Worm (Caenorhabditis elegans) whole organism, L1 larva: ENCODE results near the gene Y66D12A.10.

Source experiments
- C16A3.4 ChIP-seq: fragments of 150-350 bp; optimal IDR thresholded peaks from 2 replicates; lab custom pipeline; 2014; ENCODE audit warnings: missing biosample characterization, missing genetic modification characterization
- C34B4.2 ChIP-seq: sonication (generic microtip); optimal IDR thresholded peaks from 2 replicates; lab custom pipeline; 2017; ENCODE audit warnings: mild to moderate bottlenecking, missing genetic modification characterization, missing compliant biosample characterization
- aly-2 ChIP-seq: fragments of 150-350 bp; optimal IDR thresholded peaks from 2 replicates; lab custom pipeline; 2014; ENCODE audit warnings: missing biosample characterization, missing genetic modification characterization
- blmp-1 ChIP-seq: fragments of 150-350 bp; optimal IDR thresholded peaks from 2 replicates; lab custom pipeline; 2014; ENCODE audit warnings: missing biosample characterization, missing genetic modification characterization
- ceh-63 ChIP-seq: fragments of 200-800 bp; sonication (Bioruptor generic); optimal IDR thresholded peaks from 2 replicates; lab custom pipeline; 2018; ENCODE audit warnings: mild to moderate bottlenecking, missing genetic modification characterization, missing compliant biosample characterization
- ceh-8 ChIP-seq: fragments of 200-800 bp; sonication (Bioruptor generic); optimal IDR thresholded peaks from 2 replicates; lab custom pipeline; 2018; ENCODE audit warnings: mild to moderate bottlenecking, missing genetic modification characterization, moderate library complexity, missing compliant biosample characterization
- ceh-88 ChIP-seq: fragments of 200-800 bp; sonication (Bioruptor generic); IDR thresholded peaks from 2 replicates; pipeline ENCODE4 v1.3.6; 2022; ENCODE audit warnings: missing genetic modification characterization, missing compliant biosample characterization
- ceh-90 ChIP-seq: sonication (generic microtip); optimal IDR thresholded peaks from 2 replicates; lab custom pipeline; 2016; ENCODE audit warnings: missing genetic modification characterization, missing compliant biosample characterization
- efl-1 ChIP-seq, 4 experiments: fragments of 150-350 bp; optimal IDR thresholded peaks in 3 of 4; peaks in 1 of 4; 1 replicate in 1 of 4; 2 replicates in 3 of 4; lab custom pipeline; 2014; ENCODE audit warnings: missing biosample characterization in 2 of 4, missing genetic modification characterization in 2 of 4, missing genetic modification reagents in 2 of 4
- egl-27 ChIP-seq, 2 experiments: fragments of 150-350 bp in 1 of 2; sonication (generic microtip); optimal IDR thresholded peaks; 3 replicates each; lab custom pipeline; 2017 to 2018; ENCODE audit warnings: missing biosample characterization in 2 of 2, missing genetic modification characterization in 2 of 2, missing genetic modification reagents in 2 of 2
- fkh-4 ChIP-seq: sonication (generic microtip); optimal IDR thresholded peaks from 2 replicates; lab custom pipeline; 2016; ENCODE audit warnings: missing compliant biosample characterization, missing genetic modification characterization, borderline replicate concordance
- fkh-8 ChIP-seq: sonication (generic microtip); optimal IDR thresholded peaks from 2 replicates; lab custom pipeline; 2016; ENCODE audit warnings: mild to moderate bottlenecking, missing genetic modification characterization, missing compliant biosample characterization
- fos-1 ChIP-seq: fragments of 150-350 bp; optimal IDR thresholded peaks from 2 replicates; lab custom pipeline; 2014; ENCODE audit warnings: missing biosample characterization, missing genetic modification characterization
- hpl-2 ChIP-seq: fragments of 150-350 bp; optimal IDR thresholded peaks from 2 replicates; lab custom pipeline; 2014; ENCODE audit warnings: missing biosample characterization, missing genetic modification reagents, missing genetic modification characterization
- lin-39 ChIP-seq: fragments of 150-350 bp; optimal IDR thresholded peaks from 2 replicates; lab custom pipeline; 2014; ENCODE audit warnings: missing biosample characterization, missing genetic modification reagents, missing genetic modification characterization
- lir-3 ChIP-seq: sonication (generic microtip); optimal IDR thresholded peaks from 2 replicates; lab custom pipeline; 2016; ENCODE audit warnings: mild to moderate bottlenecking, missing genetic modification characterization, moderate library complexity, missing compliant biosample characterization; ENCODE audit not compliant: poor library complexity
- mab-9 ChIP-seq: fragments of 200-800 bp; sonication (Bioruptor generic); IDR thresholded peaks from 2 replicates; pipeline ENCODE4 v1.3.6; 2022; ENCODE audit warnings: missing genetic modification reagents, missing genetic modification characterization, missing compliant biosample characterization
- mdl-1 ChIP-seq, 2 experiments: fragments of 150-350 bp; optimal IDR thresholded peaks; 2 replicates each; lab custom pipeline; 2014 to 2017; ENCODE audit warnings: missing biosample characterization in 2 of 2, missing genetic modification characterization in 2 of 2, inconsistent platforms in 1 of 2
- mef-2 ChIP-seq: fragments of 150-350 bp; optimal IDR thresholded peaks from 2 replicates; lab custom pipeline; 2014; ENCODE audit warnings: missing biosample characterization, missing genetic modification characterization
- mep-1 ChIP-seq: fragments of 150-350 bp; optimal IDR thresholded peaks from 2 replicates; lab custom pipeline; 2014; ENCODE audit warnings: missing biosample characterization, missing genetic modification characterization
- nhr-11 ChIP-seq: fragments of 150-350 bp; optimal IDR thresholded peaks from 2 replicates; lab custom pipeline; 2014; ENCODE audit warnings: missing biosample characterization, missing genetic modification characterization
- nhr-20 ChIP-seq: sonication (generic microtip); optimal IDR thresholded peaks from 2 replicates; lab custom pipeline; 2016; ENCODE audit warnings: mild to moderate bottlenecking, missing genetic modification characterization, missing compliant biosample characterization
- nhr-28 ChIP-seq: fragments of 150-350 bp; optimal IDR thresholded peaks from 2 replicates; lab custom pipeline; 2014; ENCODE audit warnings: missing biosample characterization, missing genetic modification characterization
- nhr-71 ChIP-seq: sonication (generic microtip); optimal IDR thresholded peaks from 2 replicates; lab custom pipeline; 2016; ENCODE audit warnings: mild to moderate bottlenecking, missing genetic modification characterization, moderate library complexity, missing compliant biosample characterization
- nhr-76 ChIP-seq: sonication (generic microtip); optimal IDR thresholded peaks from 2 replicates; lab custom pipeline; 2017; ENCODE audit warnings: missing biosample characterization, missing genetic modification characterization
- nhr-85 ChIP-seq: sonication (generic microtip); peaks from one replicate; lab custom pipeline; 2016; ENCODE audit warnings: missing genetic modification characterization, inconsistent platforms, missing compliant biosample characterization
- nhr-90 ChIP-seq: sonication (generic microtip); optimal IDR thresholded peaks from 2 replicates; lab custom pipeline; 2016; ENCODE audit warnings: mild to moderate bottlenecking, missing genetic modification characterization, missing compliant biosample characterization; ENCODE audit not compliant: poor library complexity
- pax-3 ChIP-seq: fragments of 200-800 bp; sonication (Bioruptor generic); optimal IDR thresholded peaks from 2 replicates; lab custom pipeline; 2018; ENCODE audit warnings: mild to moderate bottlenecking, missing genetic modification characterization, moderate library complexity, missing compliant biosample characterization
- snpc-4 ChIP-seq: fragments of 150-350 bp; optimal IDR thresholded peaks from 2 replicates; lab custom pipeline; 2014; ENCODE audit warnings: missing biosample characterization, missing genetic modification characterization
- snu-23 ChIP-seq: sonication (generic microtip); optimal IDR thresholded peaks from 2 replicates; lab custom pipeline; 2016; ENCODE audit warnings: missing genetic modification characterization, missing compliant biosample characterization
- sup-37 ChIP-seq: fragments of 200-800 bp; sonication (Bioruptor generic); optimal IDR thresholded peaks from 2 replicates; lab custom pipeline; 2018; ENCODE audit warnings: mild to moderate bottlenecking, missing genetic modification characterization, missing compliant biosample characterization
- swsn-7 ChIP-seq: sonication (generic microtip); optimal IDR thresholded peaks from 2 replicates; lab custom pipeline; 2016; ENCODE audit warnings: missing genetic modification characterization, missing compliant biosample characterization
- unc-86 ChIP-seq: sonication (generic microtip); optimal IDR thresholded peaks from 2 replicates; lab custom pipeline; 2016; ENCODE audit warnings: missing genetic modification characterization, missing compliant biosample characterization
- zip-4 ChIP-seq: fragments of 200-800 bp; sonication (Bioruptor generic); optimal IDR thresholded peaks from 2 replicates; lab custom pipeline; 2018; ENCODE audit warnings: mild to moderate bottlenecking, missing genetic modification characterization, moderate library complexity, missing compliant biosample characterization
- ztf-11 ChIP-seq, 2 experiments: sonication (generic microtip); optimal IDR thresholded peaks; 2 replicates each; lab custom pipeline; 2016 to 2017; ENCODE audit warnings: missing genetic modification characterization in 2 of 2, missing biosample characterization in 1 of 2, missing compliant biosample characterization in 1 of 2

Gene Y66D12A.10

DNA sequence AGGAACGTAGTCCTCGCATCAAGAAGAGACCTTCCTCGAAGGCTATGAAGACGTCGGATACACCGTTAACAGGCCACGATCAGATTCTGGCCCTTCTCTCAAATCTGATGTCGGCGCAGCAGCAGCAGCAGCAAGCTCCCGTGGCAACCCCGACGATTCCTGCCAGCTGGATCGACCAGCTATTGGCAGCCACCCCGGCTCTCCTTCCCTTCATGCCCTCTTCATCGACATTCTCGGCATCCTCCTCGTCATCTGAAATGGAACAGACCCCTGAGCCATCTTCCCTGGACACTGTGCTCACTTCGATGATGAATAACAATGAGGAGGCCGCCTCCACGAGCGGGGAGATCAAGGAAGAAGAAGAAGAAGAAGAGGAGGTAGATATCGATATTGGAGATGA is 4.1 kb upstream of the Y66D12A.10 start:
- no peak for TF ChIP-seq ztf-11 (tag; optimal IDR thresholded peaks at IDR 0.05; lab: Kevin White, UChicago)
- TF ChIP-seq mdl-1 (tag; optimal IDR thresholded peaks at IDR 0.05; lab: Kevin White, UChicago), result no peak
- no peak for TF ChIP-seq sup-37
- no peak for TF ChIP-seq snpc-4 (tag; lab: Kevin White, UChicago)
- TF ChIP-seq zip-4, result no peak
- TF ChIP-seq fkh-8 (tag; lab: Kevin White, UChicago), result no peak
- TF ChIP-seq nhr-85 (tag; lab: Kevin White, UChicago), result peak; percentile 7

DNA sequence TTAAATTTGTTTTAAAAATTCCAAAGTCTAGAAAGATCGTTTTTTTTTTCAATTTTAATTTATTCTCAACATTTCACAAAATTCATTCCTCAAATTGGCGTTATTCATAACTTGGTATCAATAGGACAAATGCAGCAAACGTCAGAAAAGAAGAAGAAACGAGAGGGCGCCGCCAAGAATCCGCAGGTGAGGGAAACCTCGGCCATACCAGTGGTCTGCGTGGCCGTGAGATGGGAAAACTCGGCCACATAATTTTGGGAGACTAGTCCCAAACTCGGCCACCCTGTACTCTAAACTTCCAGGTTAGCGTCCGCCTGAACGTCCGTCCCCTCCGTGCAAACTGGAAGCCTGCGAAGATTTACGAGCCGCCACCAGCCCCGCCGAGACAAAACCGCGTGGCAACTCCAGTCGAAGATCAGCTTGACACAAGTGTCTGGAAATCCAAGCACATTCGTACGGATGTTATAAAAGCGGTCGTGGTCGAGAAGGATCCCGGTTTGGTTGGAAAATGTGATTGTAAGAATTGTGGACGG is 2.2 kb upstream of the Y66D12A.10 start, which contains the start of gene Y66D12A.11:
Gene Y66D12A.11 (plus strand): TSS at position 51 of the 533 bp plus-strand sequence.
- no peak for TF ChIP-seq hpl-2 (GFP tag; lab: Kevin White, UChicago)
- no peak for TF ChIP-seq snu-23 (GFP tag; lab: Kevin White, UChicago)
- TF ChIP-seq swsn-7 (tag; lab: Kevin White, UChicago), result no peak
- no peak for TF ChIP-seq fos-1
- no peak for TF ChIP-seq sup-37
- TF ChIP-seq aly-2 (tag; lab: Kevin White, UChicago), result no peak
- TF ChIP-seq C34B4.2 (tag; lab: Kevin White, UChicago), result no peak
- no peak for TF ChIP-seq nhr-76 (tag; lab: Kevin White, UChicago)
- TF ChIP-seq blmp-1, result no peak
- TF ChIP-seq nhr-11, result no peak
- TF ChIP-seq nhr-71 (tag; lab: Kevin White, UChicago), result no peak
- TF ChIP-seq mep-1 (tag; lab: Kevin White, UChicago), result no peak
- no peak for TF ChIP-seq fkh-4 (tag; lab: Kevin White, UChicago)
- TF ChIP-seq, all 84 proteins: peak for 0

DNA sequence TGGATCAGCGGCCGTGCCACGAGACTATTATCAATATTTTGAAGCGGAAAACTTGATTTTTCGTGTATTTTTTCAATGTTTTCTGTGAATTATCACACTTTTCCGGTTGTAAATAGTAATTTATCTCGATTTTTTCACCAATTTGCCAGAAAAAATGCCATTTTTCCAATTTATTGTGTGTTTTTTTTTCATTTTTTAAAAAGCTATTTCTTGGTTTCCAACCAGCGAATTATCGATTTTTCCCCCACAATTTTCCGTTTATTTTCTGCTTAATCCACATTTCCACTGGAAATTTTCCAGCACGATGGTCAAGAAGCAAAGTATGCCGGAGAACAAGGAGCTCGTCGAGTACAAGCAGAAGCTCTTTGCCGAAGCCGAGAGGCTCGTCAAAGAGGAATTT is 2.2 kb downstream of the Y66D12A.10 start, which contains the start of gene psme-3:
Gene psme-3 (plus strand): TSS at position 301 of the 400 bp plus-strand sequence.
- TF ChIP-seq nhr-28 (tag; lab: Kevin White, UChicago) (no peak), C16A3.4 (no peak), lin-39 (tag; lab: Kevin White, UChicago) (no peak), efl-1 (optimal IDR thresholded peaks at IDR 0.05; lab: Kevin White, UChicago) (no peak), efl-1 (GFP tag; optimal IDR thresholded peaks at IDR 0.05 in 1 of 2; lab: Kevin White, UChicago) (peak in 1 of 2 experiments; percentile 78), ceh-63 (GFP tag; lab: Kevin White, UChicago) (no peak), mef-2 (no peak), pax-3 (tag; lab: Kevin White, UChicago) (no peak)

DNA sequence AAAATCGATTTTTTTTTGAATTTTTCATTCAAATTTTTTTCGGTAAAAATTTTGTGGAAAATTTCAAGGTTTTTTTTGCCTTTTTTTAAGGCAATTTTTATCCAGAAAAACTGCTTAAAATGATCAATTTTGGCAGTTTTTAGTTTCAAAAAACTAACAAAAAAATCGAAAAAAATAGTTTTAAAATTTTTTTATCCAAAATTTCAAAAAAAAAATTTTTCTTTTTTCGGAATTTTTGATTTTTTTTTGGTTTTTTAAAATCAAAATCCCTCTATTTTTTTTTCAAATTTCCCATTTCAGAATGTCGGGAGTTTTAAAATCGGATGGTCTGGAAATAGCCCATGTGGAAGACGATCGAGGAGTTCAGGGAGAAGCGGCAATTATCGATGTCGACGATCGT is 8.2 kb downstream of the Y66D12A.10 start, which contains the start of gene Y66D12A.8:
Gene Y66D12A.8 (plus strand): TSS at position 301 of the 400 bp plus-strand sequence.
- TF ChIP-seq nhr-28 (tag; lab: Kevin White, UChicago) (no peak), mdl-1 (tag; optimal IDR thresholded peaks at IDR 0.05; lab: Kevin White, UChicago) (no peak), lir-3 (no peak), mab-9 (GFP tag; lab: Robert Waterston, UW) (no peak), nhr-90 (no peak), mep-1 (tag; lab: Kevin White, UChicago) (no peak), ceh-90 (no peak), nhr-20 (tag; lab: Kevin White, UChicago) (no peak), ceh-88 (GFP tag; lab: Robert Waterston, UW) (no peak), efl-1 (optimal IDR thresholded peaks at IDR 0.05; lab: Kevin White, UChicago) (no peak), efl-1 (GFP tag; optimal IDR thresholded peaks at IDR 0.05 in 1 of 2; lab: Kevin White, UChicago) (no peak), ceh-8 (GFP tag; lab: Kevin White, UChicago) (no peak), egl-27 (tag; optimal IDR thresholded peaks at IDR 0.05; lab: Kevin White, UChicago) (no peak), unc-86 (no peak)
